Worm (Caenorhabditis elegans): ENCODE measurements around the gene T07G12.5.
A peak's percentile ranks its signal among the peaks of the same experiment; 100 is the strongest.

DNA sequence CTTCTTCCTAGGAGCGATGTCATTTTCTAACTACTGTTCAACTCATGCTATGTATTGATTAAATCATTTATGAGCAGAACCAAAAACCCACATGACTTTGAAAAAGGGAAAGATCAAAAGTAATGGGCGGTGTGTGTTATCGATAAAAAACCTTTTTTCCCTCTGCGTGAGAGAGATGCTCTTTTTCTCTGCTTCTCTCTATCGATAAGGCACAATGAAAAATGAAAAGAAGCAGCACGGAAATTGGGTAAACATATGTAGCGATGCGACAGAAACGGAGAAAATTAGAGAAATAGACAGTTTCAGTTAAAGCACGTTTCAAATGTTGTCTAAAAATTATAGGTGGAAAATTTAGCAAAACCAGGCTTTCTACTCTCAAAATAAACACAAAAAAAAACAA, 42.6 kb downstream of the T07G12.5 start:
- TF ChIP-seq nhr-10 (tag; optimal IDR thresholded peaks at IDR 0.05) (no peak), mdl-1 (tag; optimal IDR thresholded peaks at IDR 0.05) (peak in 1 of 2 experiments; percentile 15), nhr-237 (tag; optimal IDR thresholded peaks at IDR 0.05) (no peak), nhr-12 (tag; optimal IDR thresholded peaks at IDR 0.05) (no peak), unc-62 (GFP tag; optimal IDR thresholded peaks at IDR 0.05) (no peak), egl-27 (tag; optimal IDR thresholded peaks at IDR 0.05) (no peak), zag-1 (tag; optimal IDR thresholded peaks at IDR 0.05) (no peak)

Measured in whole organism, L2 larva.